Worm (Caenorhabditis elegans): ENCODE results near the gene glr-1.

- TF ChIP-seq ceh-63 (GFP tag; optimal IDR thresholded peaks at IDR 0.05) (no peak), ces-1 (GFP tag; optimal IDR thresholded peaks at IDR 0.05) (no peak), lin-15B (tag; optimal IDR thresholded peaks at IDR 0.05) (no peak), pqm-1 (tag; optimal IDR thresholded peaks at IDR 0.05) (no peak), fos-1 (tag; optimal IDR thresholded peaks at IDR 0.05) (no peak)
Observed at ce11 chrIII:8622435-8622834, 34.0 kb upstream of the glr-1 start, which contains the start of gene ceh-16.

Data from whole organism, L1 larva.